Fruit fly (Drosophila melanogaster) whole organism, embryonic: ENCODE results near the gene H15.

Experiments
- Ada2b ChIP-seq: fragments of 200-800 bp; sonication (Bioruptor generic); IDR thresholded peaks from 2 replicates; pipeline ENCODE4 v1.3.6; 2022; ENCODE audit warnings: missing biosample characterization, missing genetic modification characterization
- CG10209 ChIP-seq: fragments of 200-800 bp; sonication (Bioruptor generic); optimal IDR thresholded peaks from 3 replicates; lab custom pipeline; 2017; ENCODE audit warnings: missing biosample characterization, mild to moderate bottlenecking, missing genetic modification characterization, missing genetic modification reagents
- CG15269 ChIP-seq: fragments of 200-800 bp; sonication (Bioruptor generic); optimal IDR thresholded peaks from 2 replicates; lab custom pipeline; 2018; ENCODE audit warnings: missing biosample characterization, mild to moderate bottlenecking, missing genetic modification characterization, moderate library complexity
- CG17385 ChIP-seq: fragments of 200-800 bp; sonication (Bioruptor generic); optimal IDR thresholded peaks from 3 replicates; lab custom pipeline; 2018; ENCODE audit warnings: missing biosample characterization, mild to moderate bottlenecking, missing genetic modification characterization
- CG17612 ChIP-seq: fragments of 200-800 bp; sonication (Bioruptor generic); IDR thresholded peaks from 2 replicates; pipeline ENCODE4 v1.3.6; 2022; ENCODE audit warnings: missing biosample characterization, missing genetic modification characterization
- CG1832 ChIP-seq: fragments of 200-800 bp; sonication (Bioruptor generic); optimal IDR thresholded peaks from 2 replicates; lab custom pipeline; 2017; ENCODE audit warnings: missing biosample characterization, mild to moderate bottlenecking, missing genetic modification characterization, inconsistent platforms
- CG18619 ChIP-seq: fragments of 200-800 bp; sonication (Bioruptor generic); optimal IDR thresholded peaks from 3 replicates; lab custom pipeline; 2017; ENCODE audit warnings: missing biosample characterization, mild to moderate bottlenecking, missing genetic modification characterization
- CG2202 ChIP-seq: fragments of 200-800 bp; sonication (Bioruptor generic); optimal IDR thresholded peaks from 2 replicates; lab custom pipeline; 2018; ENCODE audit warnings: missing biosample characterization, mild to moderate bottlenecking, missing genetic modification characterization
- CG2712 ChIP-seq: fragments of 200-800 bp; optimal IDR thresholded peaks from 3 replicates; lab custom pipeline; 2019; ENCODE audit warnings: missing biosample characterization, mild to moderate bottlenecking, missing genetic modification characterization, moderate library complexity
- CG42726 ChIP-seq: fragments of 200-800 bp; sonication (Bioruptor generic); IDR thresholded peaks from 2 replicates; pipeline ENCODE4 v1.3.6; 2022; ENCODE audit warnings: missing biosample characterization, missing genetic modification characterization; ENCODE audit not compliant: partially characterized antibody
- CG6689 ChIP-seq: fragments of 200-800 bp; sonication (Bioruptor generic); IDR thresholded peaks from 2 replicates; pipeline ENCODE4 v1.3.6; 2022; ENCODE audit warnings: missing biosample characterization, missing genetic modification characterization
- CG7372 ChIP-seq: fragments of 200-800 bp; sonication (Bioruptor generic); IDR thresholded peaks from 2 replicates; pipeline ENCODE4 v1.3.6; 2022; ENCODE audit warnings: missing biosample characterization, missing genetic modification characterization
- CG8089 ChIP-seq: fragments of 200-800 bp; sonication (Bioruptor generic); optimal IDR thresholded peaks from 3 replicates; lab custom pipeline; 2016; ENCODE audit warnings: missing biosample characterization, missing genetic modification characterization
- CG8765 ChIP-seq: fragments of 200-800 bp; sonication (Bioruptor generic); IDR thresholded peaks from 2 replicates; pipeline ENCODE4 v1.3.6; 2022; ENCODE audit warnings: missing biosample characterization, missing genetic modification characterization
- CG8924 ChIP-seq: fragments of 200-800 bp; optimal IDR thresholded peaks from 3 replicates; lab custom pipeline; 2019; ENCODE audit warnings: missing biosample characterization, mild to moderate bottlenecking, missing genetic modification characterization, moderate library complexity
- CoRest ChIP-seq: fragments of 200-800 bp; sonication (Bioruptor generic); optimal IDR thresholded peaks from 3 replicates; lab custom pipeline; 2018; ENCODE audit warnings: missing biosample characterization, mild to moderate bottlenecking, missing genetic modification characterization, moderate library complexity
- D ChIP-seq, 2 experiments: fragments of 200-800 bp in 1 of 2; fragments of >200 bp in 1 of 2; sonication (Bioruptor generic) in 1 of 2; optimal IDR thresholded peaks; 2 replicates in 1 of 2; 3 replicates in 1 of 2; lab custom pipeline; 2017; ENCODE audit warnings: mild to moderate bottlenecking in 1 of 2, missing biosample characterization in 1 of 2, missing genetic modification characterization in 1 of 2, missing genetic modification reagents in 1 of 2
- HLH4C ChIP-seq: fragments of 200-800 bp; sonication (Bioruptor generic); IDR thresholded peaks from 3 replicates; pipeline ENCODE4 v1.3.6; 2022; ENCODE audit warnings: missing biosample characterization, missing genetic modification characterization; ENCODE audit not compliant: partially characterized antibody
- Hr78 ChIP-seq, 2 experiments: fragments of 200-800 bp in 1 of 2; fragments of >200 bp in 1 of 2; sonication (Bioruptor generic) in 1 of 2; optimal IDR thresholded peaks; 2 replicates each; lab custom pipeline; 2017 to 2019; ENCODE audit warnings: missing biosample characterization in 2 of 2, missing genetic modification characterization in 2 of 2, mild to moderate bottlenecking in 1 of 2, moderate library complexity in 1 of 2
- NK7.1 ChIP-seq: fragments of 200-800 bp; sonication (Bioruptor generic); optimal IDR thresholded peaks from 3 replicates; lab custom pipeline; 2016; ENCODE audit warnings: missing biosample characterization, missing genetic modification characterization
- Nf-YC ChIP-seq: fragments of 200-800 bp; optimal IDR thresholded peaks from 3 replicates; lab custom pipeline; 2019; ENCODE audit warnings: missing biosample characterization, mild to moderate bottlenecking, missing genetic modification characterization, moderate library complexity
- NfI ChIP-seq: fragments of 200-800 bp; sonication (Bioruptor generic); optimal IDR thresholded peaks from 3 replicates; lab custom pipeline; 2018; ENCODE audit warnings: missing biosample characterization, mild to moderate bottlenecking, missing genetic modification characterization, moderate library complexity
- Sin3A ChIP-seq: fragments of >200 bp; optimal IDR thresholded peaks from 2 replicates; lab custom pipeline; 2018
- Trl ChIP-seq, 3 experiments: fragments of >200 bp in 2 of 3; fragments of 200-800 bp in 1 of 3; sonication (Bioruptor generic) in 1 of 3; optimal IDR thresholded peaks; 2 replicates in 1 of 3; 3 replicates in 2 of 3; lab custom pipeline; 2016 to 2017; ENCODE audit warnings: missing biosample characterization in 1 of 3, missing genetic modification characterization in 1 of 3
- abd-A ChIP-seq: fragments of 200-800 bp; sonication (Bioruptor generic); optimal IDR thresholded peaks from 3 replicates; lab custom pipeline; 2019; ENCODE audit warnings: missing biosample characterization, mild to moderate bottlenecking, missing genetic modification characterization, moderate library complexity
- ato ChIP-seq: fragments of 200-800 bp; sonication (Bioruptor generic); IDR thresholded peaks from 2 replicates; pipeline ENCODE4 v1.3.6; 2022; ENCODE audit warnings: missing biosample characterization, missing genetic modification characterization; ENCODE audit not compliant: partially characterized antibody
- az2 ChIP-seq: fragments of 200-800 bp; sonication (Bioruptor generic); optimal IDR thresholded peaks from 3 replicates; lab custom pipeline; 2016; ENCODE audit warnings: missing biosample characterization, missing genetic modification characterization
- bbx ChIP-seq: fragments of 200-800 bp; sonication (Bioruptor generic); IDR thresholded peaks from 2 replicates; pipeline ENCODE4 v1.3.6; 2022; ENCODE audit warnings: missing biosample characterization, missing genetic modification characterization; ENCODE audit not compliant: partially characterized antibody
- br ChIP-seq: fragments of >200 bp; optimal IDR thresholded peaks from 2 replicates; lab custom pipeline; 2017
- cg ChIP-seq: fragments of 200-800 bp; sonication (Bioruptor generic); optimal IDR thresholded peaks from 3 replicates; lab custom pipeline; 2019; ENCODE audit warnings: missing biosample characterization, mild to moderate bottlenecking, missing genetic modification characterization, moderate library complexity
- crol ChIP-seq: fragments of 200-800 bp; sonication (Bioruptor generic); IDR thresholded peaks from 2 replicates; pipeline ENCODE4 v1.3.6; 2022; ENCODE audit warnings: missing biosample characterization, missing genetic modification characterization
- disco-r ChIP-seq: fragments of 200-800 bp; sonication (Bioruptor generic); optimal IDR thresholded peaks from 2 replicates; lab custom pipeline; 2016; ENCODE audit warnings: missing biosample characterization, missing genetic modification characterization
- dpn ChIP-seq, 2 experiments: fragments of 200-800 bp; sonication (Bioruptor generic); optimal IDR thresholded peaks; 3 replicates each; lab custom pipeline; 2016; ENCODE audit warnings: missing biosample characterization in 2 of 2, missing genetic modification characterization in 2 of 2
- ewg ChIP-seq: fragments of 200-800 bp; sonication (Bioruptor generic); optimal IDR thresholded peaks from 3 replicates; lab custom pipeline; 2017; ENCODE audit warnings: mild to moderate bottlenecking, missing biosample characterization, missing genetic modification reagents, missing genetic modification characterization
- eyg ChIP-seq: fragments of 200-800 bp; sonication (Bioruptor generic); optimal IDR thresholded peaks from 3 replicates; lab custom pipeline; 2016; ENCODE audit warnings: missing biosample characterization, missing genetic modification characterization
- gcm2 ChIP-seq: fragments of 200-800 bp; sonication (Bioruptor generic); optimal IDR thresholded peaks from 2 replicates; lab custom pipeline; 2016; ENCODE audit warnings: missing biosample characterization, missing genetic modification characterization
- gfzf ChIP-seq: fragments of 200-800 bp; sonication (Bioruptor generic); optimal IDR thresholded peaks from 2 replicates; lab custom pipeline; 2016; ENCODE audit warnings: missing biosample characterization, mild to moderate bottlenecking, missing genetic modification characterization, moderate library complexity
- her ChIP-seq: fragments of 200-800 bp; sonication (Bioruptor generic); optimal IDR thresholded peaks from 2 replicates; lab custom pipeline; 2016; ENCODE audit warnings: missing biosample characterization, missing genetic modification characterization
- ken ChIP-seq: fragments of 200-800 bp; sonication (Bioruptor generic); IDR thresholded peaks from 3 replicates; pipeline ENCODE4 v1.3.6; 2022; ENCODE audit warnings: missing biosample characterization, missing genetic modification characterization
- mld ChIP-seq: fragments of 200-800 bp; sonication (Bioruptor generic); IDR thresholded peaks from 3 replicates; pipeline ENCODE4 v1.3.6; 2022; ENCODE audit warnings: missing biosample characterization, missing genetic modification characterization; ENCODE audit not compliant: partially characterized antibody
- onecut ChIP-seq: fragments of 200-800 bp; sonication (Bioruptor generic); IDR thresholded peaks from 2 replicates; pipeline ENCODE4 v1.3.6; 2022; ENCODE audit warnings: missing biosample characterization, missing genetic modification characterization
- scrt ChIP-seq: fragments of 200-800 bp; sonication (Bioruptor generic); optimal IDR thresholded peaks from 2 replicates; lab custom pipeline; 2018; ENCODE audit warnings: missing biosample characterization, mild to moderate bottlenecking, missing genetic modification characterization, moderate library complexity
- sna ChIP-seq: fragments of 200-800 bp; sonication (Bioruptor generic); IDR thresholded peaks from 2 replicates; pipeline ENCODE4 v1.3.6; 2022; ENCODE audit warnings: missing biosample characterization, missing genetic modification characterization; ENCODE audit not compliant: partially characterized antibody
- ssp ChIP-seq: fragments of 200-800 bp; sonication (Bioruptor generic); IDR thresholded peaks from 2 replicates; pipeline ENCODE4 v1.3.6; 2022; ENCODE audit warnings: missing biosample characterization, missing genetic modification characterization
- tna ChIP-seq: fragments of 200-800 bp; sonication (Bioruptor generic); IDR thresholded peaks from 2 replicates; pipeline ENCODE4 v1.3.6; 2022; ENCODE audit warnings: missing biosample characterization, missing genetic modification characterization; ENCODE audit not compliant: partially characterized antibody
- vvl ChIP-seq: fragments of 200-800 bp; sonication (Bioruptor generic); IDR thresholded peaks from 2 replicates; pipeline ENCODE4 v1.3.6; 2022; ENCODE audit warnings: missing biosample characterization, missing genetic modification characterization
- zen ChIP-seq: fragments of 200-800 bp; sonication (Bioruptor generic); optimal IDR thresholded peaks from 3 replicates; lab custom pipeline; 2018; ENCODE audit warnings: missing biosample characterization, mild to moderate bottlenecking, missing genetic modification characterization, moderate library complexity

The H15 gene

DNA sequence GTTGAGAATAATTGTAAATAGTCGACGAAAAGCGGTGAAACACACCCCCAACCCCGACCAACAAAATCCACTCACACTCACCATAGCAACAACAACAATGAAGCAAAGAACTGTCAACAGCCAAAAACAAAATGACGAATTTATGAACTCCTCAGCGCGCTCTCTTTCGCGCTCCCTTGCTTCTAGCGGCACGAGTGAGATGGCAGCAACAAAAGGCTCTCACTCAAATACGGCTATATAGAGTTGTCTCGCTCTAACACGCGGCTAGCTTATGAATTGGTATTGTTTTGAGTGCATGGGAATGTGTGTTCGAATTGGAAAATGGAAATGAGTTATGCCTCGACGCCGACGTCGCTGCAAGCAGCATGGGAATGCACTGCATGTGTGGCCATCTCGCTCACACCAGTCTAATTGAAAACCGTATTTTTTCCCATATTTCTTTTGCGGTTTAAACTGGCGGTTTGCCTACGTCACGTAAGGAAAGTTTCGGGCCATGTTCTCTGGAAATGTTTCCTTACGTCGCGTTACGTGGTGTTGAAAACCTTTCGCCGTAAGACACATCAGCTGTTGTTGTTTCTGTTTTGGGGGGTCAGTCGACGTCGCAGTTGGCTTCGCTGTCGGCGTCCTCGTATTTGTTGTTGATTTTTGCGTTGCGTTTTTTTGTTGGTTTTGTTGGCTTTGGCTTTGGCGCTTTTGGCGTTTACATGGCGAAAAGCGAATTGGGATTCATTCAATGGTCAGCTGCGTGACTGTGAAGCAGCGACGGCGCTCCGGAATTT lies at the start of gene H15 (continued):
- TF ChIP-seq bbx (GFP tag; lab: Robert Waterston, UW), result peak; percentile 77
- TF ChIP-seq vvl, result peak; percentile 88
- TF ChIP-seq ewg (GFP tag; lab: Kevin White, UChicago), result peak; percentile 59
- TF ChIP-seq az2 (GFP tag; lab: Kevin White, UChicago), result no peak
- TF ChIP-seq ken, result no peak
- peak; percentile 99 for TF ChIP-seq D (optimal IDR thresholded peaks at IDR 0.05; lab: Kevin White, UChicago)
- peak; percentile 71 for TF ChIP-seq D (GFP tag; optimal IDR thresholded peaks at IDR 0.05; lab: Kevin White, UChicago)
- TF ChIP-seq ato (GFP tag; lab: Robert Waterston, UW), result peak; percentile 70
- peak; percentile 86 for TF ChIP-seq crol
- TF ChIP-seq CG6689 (GFP tag; lab: Robert Waterston, UW), result no peak
- no peak for TF ChIP-seq CG18619 (GFP tag; lab: Kevin White, UChicago)
- TF ChIP-seq CG42726 (GFP tag; lab: Robert Waterston, UW), result 0 out of 2 replicates have a peak, but pooled peaks have one; percentile 15
- peak; percentile 31; the same call in 1 of the 2 replicates for TF ChIP-seq sna
- TF ChIP-seq disco-r (GFP tag; lab: Kevin White, UChicago), result peak; percentile 37
- TF ChIP-seq CG1832, result peak; percentile 99
- peak; percentile 98 for TF ChIP-seq Nf-YC (tag; lab: Kevin White, UChicago)
- no peak for TF ChIP-seq eyg (GFP tag; lab: Kevin White, UChicago)
- TF ChIP-seq Hr78 (GFP tag; optimal IDR thresholded peaks at IDR 0.05; lab: Kevin White, UChicago), result no peak
- TF ChIP-seq abd-A (tag; lab: Kevin White, UChicago), result peak; percentile 99
- peak; percentile 6 for TF ChIP-seq CG2712 (tag; lab: Kevin White, UChicago)
- peak; percentile 86 for TF ChIP-seq zen
- TF ChIP-seq CG8765, result no peak
- TF ChIP-seq br (lab: Kevin White, UChicago), result no peak
- TF ChIP-seq Sin3A (lab: Kevin White, UChicago), result no peak
- peak; percentile 78 for TF ChIP-seq CoRest (tag; lab: Kevin White, UChicago)
- no peak for TF ChIP-seq Ada2b (GFP tag; lab: Robert Waterston, UW)
- no peak for TF ChIP-seq mld
- no peak for TF ChIP-seq gfzf (GFP tag; lab: Kevin White, UChicago)
- TF ChIP-seq Trl (optimal IDR thresholded peaks at IDR 0.05; lab: Kevin White, UChicago), result peak in 1 of 2 experiments; percentile 43
- TF ChIP-seq Trl (GFP tag; optimal IDR thresholded peaks at IDR 0.05; lab: Kevin White, UChicago), result no peak
- TF ChIP-seq onecut (GFP tag; lab: Robert Waterston, UW), result no peak
- TF ChIP-seq CG8924 (tag; lab: Kevin White, UChicago), result peak; percentile 35
- no peak for TF ChIP-seq her
- no peak for TF ChIP-seq CG17612 (GFP tag; lab: Robert Waterston, UW)
- TF ChIP-seq NfI (GFP tag; lab: Kevin White, UChicago), result no peak
- TF ChIP-seq CG7372 (GFP tag; lab: Robert Waterston, UW), result no peak
- peak; percentile 73; the same call in 1 of the 2 replicates for TF ChIP-seq tna (GFP tag; lab: Robert Waterston, UW)
- TF ChIP-seq NK7.1, result no peak
- TF ChIP-seq scrt (GFP tag; lab: Kevin White, UChicago), result no peak
- TF ChIP-seq dpn (GFP tag; optimal IDR thresholded peaks at IDR 0.05; lab: Kevin White, UChicago), result peak in 1 of 2 experiments; percentile 2
- no peak for TF ChIP-seq CG2202 (tag; lab: Kevin White, UChicago)
- no peak for TF ChIP-seq gcm2
- TF ChIP-seq HLH4C (GFP tag; lab: Robert Waterston, UW), result peak; percentile 51; the same call in 2 of the 3 replicates
- TF ChIP-seq CG10209 (GFP tag; lab: Kevin White, UChicago), result no peak
- no peak for TF ChIP-seq CG15269 (tag; lab: Kevin White, UChicago)
- no peak for TF ChIP-seq CG17385 (GFP tag; lab: Kevin White, UChicago)
- peak; percentile 70 for TF ChIP-seq cg (GFP tag; lab: Kevin White, UChicago)
- no peak for TF ChIP-seq CG8089 (GFP tag; lab: Kevin White, UChicago)
- no peak for TF ChIP-seq ssp (GFP tag; lab: Robert Waterston, UW)
